Worm (Caenorhabditis elegans): Measurements from ENCODE around the gene mep-1.

DNA sequence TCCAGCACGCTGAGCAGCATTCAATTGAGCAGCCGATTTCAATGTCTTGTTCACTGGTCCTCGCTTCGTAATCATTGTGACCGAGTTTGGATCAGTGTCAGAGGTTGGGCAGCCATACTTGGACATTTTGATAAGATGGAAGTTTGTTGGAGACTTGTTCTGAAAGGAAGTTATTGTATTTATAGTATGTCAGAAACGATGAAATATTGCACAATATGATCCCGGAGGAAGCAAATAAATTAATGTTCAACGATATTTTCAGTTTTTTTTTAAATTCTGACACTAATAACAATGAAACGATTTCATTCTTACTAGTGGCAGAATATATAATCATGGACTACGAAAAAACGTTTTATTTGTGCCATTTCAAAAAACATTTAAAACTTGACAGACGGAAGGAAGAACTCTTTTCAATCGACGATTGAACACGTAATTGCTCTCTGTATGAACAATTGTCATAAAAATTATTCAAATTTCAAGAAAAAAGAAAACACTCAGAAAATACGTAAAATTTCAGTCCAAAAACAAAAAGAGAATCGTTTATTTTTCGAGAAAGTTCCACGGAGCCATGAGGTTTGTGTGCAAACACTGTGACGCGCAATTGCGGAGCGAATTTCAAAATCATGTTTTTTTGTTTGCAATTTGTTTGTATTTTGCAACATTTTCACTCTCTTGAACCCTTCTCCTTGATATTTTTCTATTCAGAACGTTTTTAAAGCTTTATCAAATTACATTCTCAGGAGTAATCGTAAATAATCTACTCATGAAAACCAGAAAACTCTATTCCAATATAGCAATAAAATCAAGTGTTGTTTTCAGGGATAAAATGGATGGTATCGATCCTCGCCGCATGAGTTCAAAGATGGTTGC is 44.2 kb upstream of the mep-1 start, which contains the start of the genes mbf-1 and nse-4:
- no peak for TF ChIP-seq unc-62 (GFP tag; optimal IDR thresholded peaks at IDR 0.05)
- no peak for TF ChIP-seq efl-1 (GFP tag; optimal IDR thresholded peaks at IDR 0.05)
- TF ChIP-seq die-1 (tag; optimal IDR thresholded peaks at IDR 0.05) = no peak
- TF ChIP-seq tbp1 (GFP tag; optimal IDR thresholded peaks at IDR 0.05) = peak; percentile 44
- no peak for TF ChIP-seq nhr-27 (tag; optimal IDR thresholded peaks at IDR 0.05)
- TF ChIP-seq Y53G8AR.9 (GFP tag; conservative IDR thresholded peaks at IDR 0.05) = no peak
- TF ChIP-seq egl-18 (GFP tag; IDR thresholded peaks at IDR 0.05) = no peak
- no peak for TF ChIP-seq atf-7 (tag; optimal IDR thresholded peaks at IDR 0.05)
- no peak for TF ChIP-seq Y53F4B.3 (GFP tag; IDR thresholded peaks at IDR 0.05)
- no peak for TF ChIP-seq F55B11.4 (tag; optimal IDR thresholded peaks at IDR 0.05; ENCODE audit: borderline replicate concordance, insufficient read depth)
- peak; percentile 53 for TF ChIP-seq F33H1.4 (GFP tag; IDR thresholded peaks at IDR 0.05)
- no peak for TF ChIP-seq T07F8.4 (tag; optimal IDR thresholded peaks at IDR 0.05)
- no peak for TF ChIP-seq attf-6 (GFP tag; IDR thresholded peaks at IDR 0.05)

Measured in whole organism, young adult.